Worm (Caenorhabditis elegans): ENCODE data around the gene srd-18.
A peak's percentile ranks its signal among the peaks of the same experiment; 100 is the strongest.

Gene srd-18

DNA sequence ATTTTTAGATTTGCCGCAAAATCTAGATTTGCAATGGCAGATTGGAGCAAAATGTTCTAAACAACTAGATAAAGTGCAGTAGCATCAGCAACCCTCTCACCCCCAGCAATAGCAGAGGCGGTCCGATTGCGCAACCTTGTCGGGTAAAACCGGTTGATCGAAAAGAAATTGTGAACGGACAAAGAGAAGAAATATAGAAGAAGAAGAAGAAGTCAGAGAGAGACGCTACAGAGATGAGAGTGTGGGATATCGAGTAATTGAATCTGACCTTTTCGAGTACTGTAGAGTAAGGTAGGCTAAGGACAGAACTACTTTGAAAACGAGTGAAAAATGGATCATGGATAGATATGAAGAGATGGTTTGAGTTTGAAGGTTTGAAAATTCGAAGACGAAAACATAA lies 50.8 kb downstream of the srd-18 start:
- TF ChIP-seq mep-1 (tag; optimal IDR thresholded peaks at IDR 0.05) (peak; percentile 17), F37D6.2 (tag; optimal IDR thresholded peaks at IDR 0.05) (no peak), ceh-20 (GFP tag; IDR thresholded peaks at IDR 0.05) (no peak), unc-62 (GFP tag; optimal IDR thresholded peaks at IDR 0.05 in 1 of 2) (no peak), unc-62 (tag; optimal IDR thresholded peaks at IDR 0.05) (no peak), snpc-1.2 (GFP tag; IDR thresholded peaks at IDR 0.05) (no peak), daf-16 (GFP tag; optimal IDR thresholded peaks at IDR 0.05) (no peak), daf-16 (tag; optimal IDR thresholded peaks at IDR 0.05) (no peak), aha-1 (tag) (peak; percentile 89), lir-3 (tag; optimal IDR thresholded peaks at IDR 0.05) (no peak), F10B5.3 (tag; optimal IDR thresholded peaks at IDR 0.05) (no peak), egl-27 (tag; optimal IDR thresholded peaks at IDR 0.05) (no peak), set-16 (GFP tag; IDR thresholded peaks at IDR 0.05) (no peak), cey-2 (tag; optimal IDR thresholded peaks at IDR 0.05; ENCODE audit: borderline replicate concordance, insufficient read depth) (no peak), mes-2 (tag; optimal IDR thresholded peaks at IDR 0.05; ENCODE audit: poor library complexity, severe bottlenecking) (peak; percentile 18), mdl-1 (tag; optimal IDR thresholded peaks at IDR 0.05) (no peak), skn-1 (tag; optimal IDR thresholded peaks at IDR 0.05) (no peak), zfp-2 (tag; optimal IDR thresholded peaks at IDR 0.05) (no peak), dmd-9 (GFP tag; IDR thresholded peaks at IDR 0.05) (no peak), Y48G9A.11 (GFP tag; IDR thresholded peaks at IDR 0.05) (no peak), ces-1 (GFP tag; optimal IDR thresholded peaks at IDR 0.05) (no peak), nhr-77 (tag; optimal IDR thresholded peaks at IDR 0.05) (no peak), pha-4 (GFP tag; IDR thresholded peaks at IDR 0.05) (no peak), pha-4 (tag; optimal IDR thresholded peaks at IDR 0.05) (no peak), tra-1 (GFP tag; IDR thresholded peaks at IDR 0.05) (no peak), mxl-2 (GFP tag; conservative IDR thresholded peaks at IDR 0.05) (no peak), daf-12 (tag; optimal IDR thresholded peaks at IDR 0.05) (no peak), lin-1 (GFP tag; IDR thresholded peaks at IDR 0.05) (no peak), nhr-10 (tag; optimal IDR thresholded peaks at IDR 0.05) (no peak), nhr-6 (tag; optimal IDR thresholded peaks at IDR 0.05) (no peak), R02D3.7 (tag; optimal IDR thresholded peaks at IDR 0.05) (no peak), ceh-62 (tag; optimal IDR thresholded peaks at IDR 0.05) (no peak), ZK546.5 (tag; optimal IDR thresholded peaks at IDR 0.05) (no peak), php-3 (GFP tag; IDR thresholded peaks at IDR 0.05) (no peak), nhr-25 (tag; optimal IDR thresholded peaks at IDR 0.05; ENCODE audit: borderline replicate concordance, insufficient read depth) (peak; percentile 84), spr-1 (tag; optimal IDR thresholded peaks at IDR 0.05) (no peak)

Data from whole organism, L4 larva.